Fruit fly (Drosophila melanogaster): ENCODE results near the gene CG2901.

Gene CG2901

DNA sequence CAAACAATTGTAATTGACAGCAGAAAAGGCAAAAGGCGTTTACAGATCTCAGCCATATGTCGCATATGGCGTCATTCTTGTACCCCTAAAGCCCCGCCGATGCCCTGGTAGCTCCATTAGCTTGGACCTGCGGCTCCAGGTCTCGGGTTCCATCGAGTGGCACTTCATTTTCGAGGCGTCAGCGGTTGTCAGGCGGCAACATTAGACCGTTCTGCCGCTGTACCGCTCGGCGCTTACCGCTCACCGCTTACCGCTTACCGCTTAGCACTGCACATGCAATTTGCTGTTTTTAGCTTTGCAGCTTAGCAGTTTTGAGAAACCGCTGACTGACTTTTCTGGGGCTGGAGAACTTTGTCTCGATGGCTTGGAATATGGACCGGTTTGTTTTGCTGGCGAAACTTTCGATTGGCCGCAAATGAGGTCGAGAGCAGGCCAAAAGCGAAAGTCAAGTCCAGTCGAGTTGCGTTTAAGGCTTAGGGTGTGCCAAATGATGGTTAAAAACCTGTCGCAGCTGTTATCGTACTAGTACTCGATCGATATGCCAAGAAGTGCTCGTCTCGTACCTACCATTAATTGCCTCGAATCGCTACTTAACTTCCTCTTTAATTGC, 21.5 kb downstream of the CG2901 start:
- no peak for TF ChIP-seq foxo (GFP tag; optimal IDR thresholded peaks at IDR 0.05)
- no peak for TF ChIP-seq ey (GFP tag; optimal IDR thresholded peaks at IDR 0.05)
- TF ChIP-seq CG9705 (GFP tag; optimal IDR thresholded peaks at IDR 0.05): no peak
- no peak for TF ChIP-seq psq (GFP tag; optimal IDR thresholded peaks at IDR 0.05)

DNA sequence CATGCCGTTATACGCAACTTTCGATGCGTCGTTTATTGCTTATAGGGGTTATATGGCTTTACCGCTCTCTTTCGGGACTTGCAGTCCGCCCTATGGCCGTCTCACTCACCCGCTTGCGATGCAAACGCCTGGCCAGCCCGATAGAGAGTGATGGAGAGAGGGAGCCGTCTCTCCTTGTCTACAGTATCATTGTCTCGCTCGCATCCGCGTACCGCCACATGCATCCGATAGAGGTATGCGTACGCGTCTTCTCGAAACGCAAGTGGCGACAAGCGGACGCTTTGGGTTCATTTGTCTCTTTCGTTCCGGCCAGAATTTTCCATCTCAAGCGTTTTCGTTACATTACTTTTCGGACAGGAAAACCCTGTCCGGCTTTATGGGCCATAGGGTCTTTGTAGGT, 33.2 kb downstream of the CG2901 start:
- TF ChIP-seq br (GFP tag; optimal IDR thresholded peaks at IDR 0.05) (no peak), CrebA (GFP tag; optimal IDR thresholded peaks at IDR 0.05; ENCODE audit: borderline replicate concordance) (no peak), Hr83 (GFP tag; optimal IDR thresholded peaks at IDR 0.05; ENCODE audit: poor library complexity, severe bottlenecking) (peak; percentile 42), Dif (GFP tag; optimal IDR thresholded peaks at IDR 0.05; ENCODE audit: partially characterized antibody) (peak; percentile 23)

DNA sequence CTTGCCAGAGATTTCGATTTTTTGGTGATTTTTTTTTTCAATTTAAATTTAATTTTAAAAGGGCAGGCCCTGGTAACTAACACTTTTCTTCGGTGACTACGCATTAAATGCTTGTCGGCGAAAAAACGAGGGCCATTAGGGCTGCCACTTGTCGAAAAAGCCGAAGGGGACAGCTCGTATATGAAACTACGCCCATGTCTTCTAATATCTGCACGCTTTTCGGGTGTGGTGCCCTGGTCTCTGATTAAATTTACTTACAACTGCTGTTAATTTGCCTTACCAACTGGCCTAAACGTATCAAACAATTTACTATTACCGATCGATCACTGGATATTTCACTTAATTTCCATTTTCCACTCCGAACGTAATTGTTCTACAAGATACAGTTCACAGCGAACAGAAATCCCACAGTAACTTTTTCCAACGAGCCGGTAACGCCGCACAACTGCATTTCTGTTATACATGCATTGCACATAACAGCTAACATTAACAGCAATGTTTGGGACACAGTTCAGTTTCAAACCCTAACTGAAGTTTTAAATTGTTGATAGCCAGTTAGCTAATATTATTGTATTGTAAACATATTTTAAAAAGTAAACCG, 34.4 kb downstream of the CG2901 start:
- TF ChIP-seq Jra (GFP tag; optimal IDR thresholded peaks at IDR 0.05) (no peak), sage (GFP tag; optimal IDR thresholded peaks at IDR 0.05) (no peak), Abd-B (GFP tag; optimal IDR thresholded peaks at IDR 0.05) (no peak), OdsH (GFP tag; optimal IDR thresholded peaks at IDR 0.05) (peak; percentile 17), foxo (GFP tag; optimal IDR thresholded peaks at IDR 0.05) (peak in 1 of 2 experiments; percentile 43), psq (GFP tag; optimal IDR thresholded peaks at IDR 0.05) (no peak), Sp1 (GFP tag; optimal IDR thresholded peaks at IDR 0.05) (no peak), br (GFP tag; optimal IDR thresholded peaks at IDR 0.05) (peak; percentile 12), woc (GFP tag; optimal IDR thresholded peaks at IDR 0.05) (no peak), Dif (GFP tag; optimal IDR thresholded peaks at IDR 0.05; ENCODE audit: partially characterized antibody) (no peak), Myc (optimal IDR thresholded peaks at IDR 0.05) (peak; percentile 65), Hr83 (GFP tag; optimal IDR thresholded peaks at IDR 0.05; ENCODE audit: poor library complexity, severe bottlenecking) (peak; percentile 12), Hnf4 (GFP tag; optimal IDR thresholded peaks at IDR 0.05) (peak; percentile 4), ey (GFP tag; optimal IDR thresholded peaks at IDR 0.05) (peak; percentile 30), GATAd (GFP tag; optimal IDR thresholded peaks at IDR 0.05) (no peak), h (GFP tag; optimal IDR thresholded peaks at IDR 0.05) (peak; percentile 43), rgr (GFP tag; optimal IDR thresholded peaks at IDR 0.05) (peak; percentile 33)

DNA sequence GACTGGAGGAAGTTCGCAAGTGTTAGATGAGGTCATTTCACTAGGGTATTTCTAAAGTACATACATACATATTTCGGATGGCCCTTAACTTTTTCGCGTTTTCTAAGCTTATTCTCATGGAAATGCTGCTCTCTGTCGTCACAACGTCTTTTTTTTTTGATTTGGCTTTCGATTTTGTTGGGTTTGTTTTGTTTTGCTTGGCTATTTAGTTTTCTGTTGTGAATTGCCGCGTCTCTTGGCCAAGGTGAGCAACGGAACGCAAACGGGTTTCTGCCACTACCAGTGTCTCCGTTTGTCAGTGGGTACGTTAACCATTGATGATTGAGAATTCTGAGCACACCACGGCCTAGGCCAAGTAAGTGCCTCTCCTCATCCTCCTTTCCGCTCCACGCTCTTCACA, 38.1 kb downstream of the CG2901 start:
- TF ChIP-seq dsf (GFP tag; optimal IDR thresholded peaks at IDR 0.05; ENCODE audit: borderline replicate concordance) (no peak), Myc (optimal IDR thresholded peaks at IDR 0.05) (no peak), Abd-B (GFP tag; optimal IDR thresholded peaks at IDR 0.05) (no peak), brk (GFP tag; optimal IDR thresholded peaks at IDR 0.05) (no peak), ey (GFP tag; optimal IDR thresholded peaks at IDR 0.05) (no peak), Rel (GFP tag; optimal IDR thresholded peaks at IDR 0.05) (no peak), Rel (tag; optimal IDR thresholded peaks at IDR 0.05) (no peak)

DNA sequence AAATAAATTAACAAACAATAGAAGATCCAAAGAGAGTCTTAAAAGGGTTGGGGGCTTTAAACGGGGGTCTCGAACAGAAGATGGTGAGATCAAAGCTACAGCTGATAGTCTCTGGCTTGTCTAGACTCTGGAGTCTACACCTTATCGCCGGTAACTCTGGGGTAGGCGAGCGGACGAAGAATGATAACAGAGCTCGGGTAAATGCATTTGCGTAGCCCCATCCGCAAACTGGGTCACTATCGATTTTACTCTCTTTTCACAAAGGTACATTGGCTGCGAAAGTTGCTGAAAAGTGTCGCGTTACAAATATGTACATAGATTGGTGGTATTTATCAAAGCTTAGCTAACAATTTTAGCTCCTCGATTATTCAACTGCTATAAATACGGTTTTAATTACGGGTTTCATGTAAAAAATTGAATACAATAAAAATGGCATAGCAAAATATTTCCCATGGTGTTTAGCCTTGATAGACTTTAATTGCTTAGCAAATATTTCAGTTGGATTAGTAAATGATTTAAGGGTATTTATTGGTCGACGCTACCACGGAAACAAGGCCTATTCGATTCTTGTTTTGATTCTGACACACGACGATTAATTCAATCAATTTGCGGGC, 39.0 kb downstream of the CG2901 start:
- TF ChIP-seq rgr (GFP tag; optimal IDR thresholded peaks at IDR 0.05) (no peak), dmrt93B (GFP tag; optimal IDR thresholded peaks at IDR 0.05) (no peak), br (GFP tag; optimal IDR thresholded peaks at IDR 0.05) (no peak), sage (GFP tag; optimal IDR thresholded peaks at IDR 0.05) (no peak), h (GFP tag; optimal IDR thresholded peaks at IDR 0.05) (peak; percentile 4), foxo (GFP tag; optimal IDR thresholded peaks at IDR 0.05) (no peak), Hnf4 (GFP tag; optimal IDR thresholded peaks at IDR 0.05) (no peak), dsf (GFP tag; optimal IDR thresholded peaks at IDR 0.05; ENCODE audit: borderline replicate concordance) (no peak), dl (GFP tag; optimal IDR thresholded peaks at IDR 0.05; ENCODE audit: insufficient read depth in 1 of 2, partially characterized antibody in 2 of 2) (no peak), fru (GFP tag; optimal IDR thresholded peaks at IDR 0.05) (peak; percentile 17), N (GFP tag; optimal IDR thresholded peaks at IDR 0.05) (no peak)

DNA sequence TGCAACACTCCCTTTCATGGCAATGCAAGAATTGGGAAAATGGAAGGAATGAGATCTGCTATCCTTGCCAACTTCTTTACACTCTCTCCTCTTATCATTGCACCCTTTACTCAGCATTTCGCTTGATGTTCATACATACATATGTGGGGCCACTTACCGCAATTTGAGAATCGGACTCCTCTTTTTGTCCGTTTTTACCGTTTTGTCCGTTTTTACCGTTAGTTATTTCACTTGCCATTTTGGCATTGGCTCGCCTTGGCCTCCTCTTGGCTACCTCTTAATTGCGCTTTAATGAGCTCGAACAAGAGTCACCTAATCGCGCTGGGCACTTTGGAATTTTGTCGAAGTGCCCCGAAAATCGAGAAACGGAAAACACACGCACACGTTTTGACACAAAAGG, 39.8 kb downstream of the CG2901 start:
- no peak for TF ChIP-seq CrebA (GFP tag; optimal IDR thresholded peaks at IDR 0.05; ENCODE audit: borderline replicate concordance)
- TF ChIP-seq dmrt93B (GFP tag; optimal IDR thresholded peaks at IDR 0.05): no peak
- no peak for TF ChIP-seq usp (GFP tag; optimal IDR thresholded peaks at IDR 0.05)
- no peak for TF ChIP-seq sv (GFP tag; optimal IDR thresholded peaks at IDR 0.05)
- no peak for TF ChIP-seq GATAd (GFP tag; optimal IDR thresholded peaks at IDR 0.05)
- no peak for TF ChIP-seq Sp1 (GFP tag; optimal IDR thresholded peaks at IDR 0.05)
- no peak for TF ChIP-seq Vsx2 (GFP tag; optimal IDR thresholded peaks at IDR 0.05; ENCODE audit: partially characterized antibody)
- no peak for TF ChIP-seq Abd-B (GFP tag; optimal IDR thresholded peaks at IDR 0.05)
- no peak for TF ChIP-seq psq (GFP tag; optimal IDR thresholded peaks at IDR 0.05)
- no peak for TF ChIP-seq jim (GFP tag; optimal IDR thresholded peaks at IDR 0.05)
- TF ChIP-seq dsf (GFP tag; optimal IDR thresholded peaks at IDR 0.05; ENCODE audit: borderline replicate concordance): no peak
- TF ChIP-seq fru (GFP tag; optimal IDR thresholded peaks at IDR 0.05): no peak
- no peak for TF ChIP-seq foxo (GFP tag; optimal IDR thresholded peaks at IDR 0.05)
- TF ChIP-seq lola (GFP tag; optimal IDR thresholded peaks at IDR 0.05): no peak
- no peak for TF ChIP-seq Dfd (GFP tag; optimal IDR thresholded peaks at IDR 0.05)
- no peak for TF ChIP-seq Myc (optimal IDR thresholded peaks at IDR 0.05)
- TF ChIP-seq rgr (GFP tag; optimal IDR thresholded peaks at IDR 0.05): no peak
- no peak for TF ChIP-seq CG32264 (GFP tag; optimal IDR thresholded peaks at IDR 0.05)

Data from whole organism, wandering third instar larva.